Fruit fly (Drosophila melanogaster) whole organism, embryonic: ENCODE data around the gene BthD.

ENCODE experiments used
- Blimp-1 ChIP-seq: fragments of 200-800 bp; sonication (Bioruptor generic); optimal IDR thresholded peaks from 3 replicates; lab custom pipeline; 2018; ENCODE audit warnings: missing biosample characterization, missing genetic modification characterization, mild to moderate bottlenecking, moderate library complexity, missing genetic modification reagents
- CG10209 ChIP-seq: fragments of 200-800 bp; sonication (Bioruptor generic); optimal IDR thresholded peaks from 3 replicates; lab custom pipeline; 2017; ENCODE audit warnings: missing biosample characterization, mild to moderate bottlenecking, missing genetic modification characterization, missing genetic modification reagents
- CG10979 ChIP-seq: fragments of 200-800 bp; sonication (Bioruptor generic); optimal IDR thresholded peaks from 2 replicates; lab custom pipeline; 2018; ENCODE audit warnings: missing biosample characterization, mild to moderate bottlenecking, missing genetic modification characterization, moderate library complexity
- CG11247 ChIP-seq: fragments of 200-800 bp; sonication (Bioruptor generic); IDR thresholded peaks from 2 replicates; pipeline ENCODE4 v1.3.6; 2022; ENCODE audit warnings: missing biosample characterization, missing genetic modification characterization
- CG11456 ChIP-seq: fragments of 200-800 bp; sonication (Bioruptor generic); IDR thresholded peaks from 3 replicates; pipeline ENCODE4 v1.3.6; 2022; ENCODE audit warnings: missing biosample characterization, missing genetic modification characterization
- CG11504 ChIP-seq: fragments of 200-800 bp; sonication (Bioruptor generic); optimal IDR thresholded peaks from 3 replicates; lab custom pipeline; 2019; ENCODE audit warnings: missing biosample characterization, mild to moderate bottlenecking, missing genetic modification characterization, moderate library complexity
- CG11723 ChIP-seq: fragments of 200-800 bp; sonication (Bioruptor generic); optimal IDR thresholded peaks from 2 replicates; lab custom pipeline; 2017; ENCODE audit warnings: missing biosample characterization, mild to moderate bottlenecking, missing genetic modification characterization
- CG14050 ChIP-seq: fragments of 200-800 bp; sonication (Bioruptor generic); IDR thresholded peaks from 3 replicates; pipeline ENCODE4 v1.3.6; 2022; ENCODE audit warnings: missing biosample characterization, missing genetic modification characterization
- CG14667 ChIP-seq: fragments of 200-800 bp; sonication (Bioruptor generic); IDR thresholded peaks from 2 replicates; pipeline ENCODE4 v1.3.6; 2022; ENCODE audit warnings: missing biosample characterization, missing genetic modification characterization
- CG15601 ChIP-seq: fragments of 200-800 bp; sonication (Bioruptor generic); optimal IDR thresholded peaks from 3 replicates; lab custom pipeline; 2019; ENCODE audit warnings: missing biosample characterization, mild to moderate bottlenecking, missing genetic modification characterization, moderate library complexity
- CG17328 ChIP-seq: fragments of 200-800 bp; sonication (Bioruptor generic); IDR thresholded peaks from 2 replicates; pipeline ENCODE4 v1.3.6; 2022; ENCODE audit warnings: missing biosample characterization, missing genetic modification characterization
- CG17802 ChIP-seq: fragments of 200-800 bp; sonication (Bioruptor generic); optimal IDR thresholded peaks from 2 replicates; lab custom pipeline; 2018; ENCODE audit warnings: missing biosample characterization, mild to moderate bottlenecking, missing genetic modification characterization, moderate library complexity
- CG18599 ChIP-seq: fragments of 200-800 bp; sonication (Bioruptor generic); optimal IDR thresholded peaks from 3 replicates; lab custom pipeline; 2017; ENCODE audit warnings: missing biosample characterization, missing genetic modification characterization, mild to moderate bottlenecking, moderate library complexity, missing genetic modification reagents
- CG32772 ChIP-seq: fragments of 200-800 bp; sonication (Bioruptor generic); IDR thresholded peaks from 2 replicates; pipeline ENCODE4 v1.3.6; 2022; ENCODE audit warnings: missing biosample characterization, missing genetic modification characterization
- CG4730 ChIP-seq: fragments of 200-800 bp; sonication (Bioruptor generic); IDR thresholded peaks from 2 replicates; pipeline ENCODE4 v1.3.6; 2022; ENCODE audit warnings: missing biosample characterization, missing genetic modification characterization
- CG7556 ChIP-seq: fragments of 200-800 bp; sonication (Bioruptor generic); optimal IDR thresholded peaks from 2 replicates; lab custom pipeline; 2017; ENCODE audit warnings: missing biosample characterization, mild to moderate bottlenecking, missing genetic modification characterization
- Camta ChIP-seq: fragments of 200-800 bp; sonication (Bioruptor generic); optimal IDR thresholded peaks from 2 replicates; lab custom pipeline; 2016; ENCODE audit warnings: missing biosample characterization, missing genetic modification characterization
- D ChIP-seq, 2 experiments: fragments of 200-800 bp in 1 of 2; fragments of >200 bp in 1 of 2; sonication (Bioruptor generic) in 1 of 2; optimal IDR thresholded peaks; 2 replicates in 1 of 2; 3 replicates in 1 of 2; lab custom pipeline; 2017; ENCODE audit warnings: mild to moderate bottlenecking in 1 of 2, missing biosample characterization in 1 of 2, missing genetic modification characterization in 1 of 2, missing genetic modification reagents in 1 of 2
- Drgx ChIP-seq: fragments of 200-800 bp; sonication (Bioruptor generic); IDR thresholded peaks from 2 replicates; pipeline ENCODE4 v1.3.6; 2022; ENCODE audit warnings: missing biosample characterization, missing genetic modification characterization
- E2f2 ChIP-seq: fragments of 200-800 bp; sonication (Bioruptor generic); IDR thresholded peaks from 2 replicates; pipeline ENCODE4 v1.3.6; 2022; ENCODE audit warnings: missing biosample characterization, missing genetic modification characterization
- Hr51 ChIP-seq, 2 experiments: fragments of 200-800 bp; sonication (Bioruptor generic); optimal IDR thresholded peaks; 2 replicates in 1 of 2; 3 replicates in 1 of 2; lab custom pipeline; 2016 to 2018; ENCODE audit warnings: missing biosample characterization in 2 of 2, missing genetic modification characterization in 2 of 2, mild to moderate bottlenecking in 1 of 2, moderate library complexity in 1 of 2
- Max ChIP-seq: fragments of 200-800 bp; sonication (Bioruptor generic); optimal IDR thresholded peaks from 2 replicates; lab custom pipeline; 2016; ENCODE audit warnings: missing biosample characterization, mild to moderate bottlenecking, missing genetic modification characterization
- Med ChIP-seq: fragments of 200-800 bp; sonication (Bioruptor generic); peaks from one replicate; lab custom pipeline; 2016; ENCODE audit warnings: missing biosample characterization, missing genetic modification characterization, mild to moderate bottlenecking, inconsistent platforms, moderate library complexity
- Meics ChIP-seq: fragments of 200-800 bp; sonication (Bioruptor generic); optimal IDR thresholded peaks from 2 replicates; lab custom pipeline; 2017; ENCODE audit warnings: missing biosample characterization, mild to moderate bottlenecking, missing genetic modification characterization
- Pdp1 ChIP-seq, 2 experiments: fragments of 200-800 bp; sonication (Bioruptor generic); optimal IDR thresholded peaks; 3 replicates each; lab custom pipeline; 2016; ENCODE audit warnings: missing biosample characterization in 2 of 2, missing genetic modification characterization in 2 of 2, mild to moderate bottlenecking in 1 of 2, moderate library complexity in 1 of 2
- Poxn ChIP-seq: fragments of 200-800 bp; sonication (Bioruptor generic); IDR thresholded peaks from 2 replicates; pipeline ENCODE4 v1.3.6; 2022; ENCODE audit warnings: missing biosample characterization, missing genetic modification characterization
- Ptx1 ChIP-seq: fragments of 200-800 bp; sonication (Bioruptor generic); IDR thresholded peaks from 2 replicates; pipeline ENCODE4 v1.3.6; 2022; ENCODE audit warnings: missing biosample characterization, missing genetic modification characterization
- Trl ChIP-seq, 3 experiments: fragments of >200 bp in 2 of 3; fragments of 200-800 bp in 1 of 3; sonication (Bioruptor generic) in 1 of 3; optimal IDR thresholded peaks; 2 replicates in 1 of 3; 3 replicates in 2 of 3; lab custom pipeline; 2016 to 2017; ENCODE audit warnings: missing biosample characterization in 1 of 3, missing genetic modification characterization in 1 of 3
- Xrp1 ChIP-seq: fragments of 200-800 bp; sonication (Bioruptor generic); IDR thresholded peaks from 2 replicates; pipeline ENCODE4 v1.3.6; 2022; ENCODE audit warnings: missing biosample characterization, missing genetic modification characterization
- ap ChIP-seq: fragments of 200-800 bp; sonication (Bioruptor generic); IDR thresholded peaks from 2 replicates; pipeline ENCODE4 v1.3.6; 2022; ENCODE audit warnings: missing biosample characterization, missing genetic modification characterization
- ara ChIP-seq: fragments of 200-800 bp; sonication (Bioruptor generic); IDR thresholded peaks from 2 replicates; pipeline ENCODE4 v1.3.6; 2022; ENCODE audit warnings: missing biosample characterization, missing genetic modification characterization
- az2 ChIP-seq: fragments of 200-800 bp; sonication (Bioruptor generic); optimal IDR thresholded peaks from 3 replicates; lab custom pipeline; 2016; ENCODE audit warnings: missing biosample characterization, missing genetic modification characterization
- dmrt99B ChIP-seq: fragments of 200-800 bp; sonication (Bioruptor generic); optimal IDR thresholded peaks from 2 replicates; lab custom pipeline; 2018; ENCODE audit warnings: missing biosample characterization, mild to moderate bottlenecking, missing genetic modification characterization, moderate library complexity
- dpn ChIP-seq, 2 experiments: fragments of 200-800 bp; sonication (Bioruptor generic); optimal IDR thresholded peaks; 3 replicates each; lab custom pipeline; 2016; ENCODE audit warnings: missing biosample characterization in 2 of 2, missing genetic modification characterization in 2 of 2
- fd96Cb ChIP-seq: fragments of 200-800 bp; sonication (Bioruptor generic); optimal IDR thresholded peaks from 2 replicates; lab custom pipeline; 2018; ENCODE audit warnings: missing biosample characterization, mild to moderate bottlenecking, missing genetic modification characterization, moderate library complexity
- gem ChIP-seq: fragments of 200-800 bp; sonication (Bioruptor generic); optimal IDR thresholded peaks from 2 replicates; lab custom pipeline; 2019; ENCODE audit warnings: missing biosample characterization, mild to moderate bottlenecking, missing genetic modification characterization, moderate library complexity
- ham ChIP-seq: fragments of 200-800 bp; sonication (Bioruptor generic); IDR thresholded peaks from 2 replicates; pipeline ENCODE4 v1.3.6; 2022; ENCODE audit warnings: missing biosample characterization, missing genetic modification characterization
- ind ChIP-seq: fragments of 200-800 bp; sonication (Bioruptor generic); optimal IDR thresholded peaks from 3 replicates; lab custom pipeline; 2016; ENCODE audit warnings: missing biosample characterization, missing genetic modification characterization
- knrl ChIP-seq: fragments of 200-800 bp; sonication (Bioruptor generic); IDR thresholded peaks from 3 replicates; pipeline ENCODE4 v1.3.6; 2022; ENCODE audit warnings: missing biosample characterization, missing genetic modification characterization; ENCODE audit not compliant: partially characterized antibody
- mam ChIP-seq: fragments of 200-800 bp; sonication (Bioruptor generic); optimal IDR thresholded peaks from 3 replicates; lab custom pipeline; 2016; ENCODE audit warnings: missing biosample characterization, missing genetic modification characterization
- otp ChIP-seq: fragments of 200-800 bp; sonication (Bioruptor generic); IDR thresholded peaks from 3 replicates; pipeline ENCODE4, ENCODE4 v1.3.6; 2022; ENCODE audit warnings: missing biosample characterization, missing genetic modification characterization
- psq ChIP-seq: fragments of 200-800 bp; sonication (Bioruptor generic); optimal IDR thresholded peaks from 2 replicates; lab custom pipeline; 2017; ENCODE audit warnings: missing biosample characterization, missing genetic modification characterization
- sens ChIP-seq: fragments of 200-800 bp; sonication (Bioruptor generic); peaks from one replicate; lab custom pipeline; 2016; ENCODE audit warnings: missing biosample characterization, missing genetic modification characterization
- sob ChIP-seq: fragments of 200-800 bp; sonication (Bioruptor generic); IDR thresholded peaks from 2 replicates; pipeline ENCODE4 v1.3.6; 2022; ENCODE audit warnings: missing biosample characterization, missing genetic modification characterization
- stc ChIP-seq: fragments of 200-800 bp; sonication (Bioruptor generic); IDR thresholded peaks from 2 replicates; pipeline ENCODE4 v1.3.6; 2022; ENCODE audit warnings: missing biosample characterization, missing genetic modification characterization
- tio ChIP-seq: fragments of 200-800 bp; sonication (Bioruptor generic); optimal IDR thresholded peaks from 2 replicates; lab custom pipeline; 2017; ENCODE audit warnings: missing biosample characterization, missing genetic modification characterization, inconsistent platforms
- unpg ChIP-seq: fragments of 200-800 bp; sonication (Bioruptor generic); optimal IDR thresholded peaks from 3 replicates; lab custom pipeline; 2018; ENCODE audit warnings: missing biosample characterization, mild to moderate bottlenecking, missing genetic modification characterization, moderate library complexity
- zfh1 ChIP-seq: fragments of 200-800 bp; sonication (Bioruptor generic); IDR thresholded peaks from 3 replicates; pipeline ENCODE4 v1.3.6; 2022; ENCODE audit warnings: missing biosample characterization, missing genetic modification characterization
- zfh2 ChIP-seq: fragments of 200-800 bp; sonication (Bioruptor generic); optimal IDR thresholded peaks from 2 replicates; lab custom pipeline; 2016; ENCODE audit warnings: missing biosample characterization, missing genetic modification characterization

Gene BthD

dm6 chrX:13568127-13568526 lies 43.8 kb upstream of the BthD start (continued):
- 0 out of 2 replicates have a peak, but pooled peaks have one; percentile 48 for TF ChIP-seq sob (GFP tag; lab: Robert Waterston, UW)
- no peak for TF ChIP-seq Camta (GFP tag; lab: Kevin White, UChicago)
- peak; percentile 18; the same call in 1 of the 2 replicates for TF ChIP-seq CG11247 (GFP tag; lab: Robert Waterston, UW)
- peak in 1 of 2 experiments; percentile 38 for TF ChIP-seq Hr51 (GFP tag; optimal IDR thresholded peaks at IDR 0.05; lab: Kevin White, UChicago)
- TF ChIP-seq zfh2 (GFP tag; lab: Kevin White, UChicago) = peak; percentile 4
- TF ChIP-seq CG17328 (GFP tag; lab: Robert Waterston, UW) = peak; percentile 41; the same call in 1 of the 2 replicates
- no peak for TF ChIP-seq psq (GFP tag; lab: Kevin White, UChicago)
- no peak for TF ChIP-seq CG11723
- TF ChIP-seq knrl (GFP tag; lab: Robert Waterston, UW) = no peak
- TF ChIP-seq CG18599 (GFP tag; lab: Kevin White, UChicago) = peak; percentile 25
- TF ChIP-seq az2 (GFP tag; lab: Kevin White, UChicago) = peak; percentile 14
- peak; percentile 10 for TF ChIP-seq Meics (GFP tag; lab: Kevin White, UChicago)
- TF ChIP-seq ham (GFP tag; lab: Robert Waterston, UW) = no peak
- TF ChIP-seq CG10209 = peak; percentile 1
- TF ChIP-seq D (optimal IDR thresholded peaks at IDR 0.05; lab: Kevin White, UChicago) = no peak
- no peak for TF ChIP-seq D (GFP tag; optimal IDR thresholded peaks at IDR 0.05; lab: Kevin White, UChicago)
- TF ChIP-seq Pdp1 (GFP tag; optimal IDR thresholded peaks at IDR 0.05; lab: Kevin White, UChicago) = peak in 1 of 2 experiments; percentile 10
- TF ChIP-seq Max = no peak
- no peak for TF ChIP-seq Trl (optimal IDR thresholded peaks at IDR 0.05; lab: Kevin White, UChicago)
- no peak for TF ChIP-seq Trl (GFP tag; optimal IDR thresholded peaks at IDR 0.05; lab: Kevin White, UChicago)
- peak; percentile 35 for TF ChIP-seq ind (GFP tag; lab: Kevin White, UChicago)
- peak; percentile 82 for TF ChIP-seq Med (GFP tag; lab: Kevin White, UChicago)
- TF ChIP-seq Poxn (GFP tag; lab: Robert Waterston, UW) = no peak
- TF ChIP-seq ara (GFP tag; lab: Robert Waterston, UW) = no peak
- TF ChIP-seq Xrp1 (GFP tag; lab: Robert Waterston, UW) = peak; percentile 46; the same call in 1 of the 2 replicates
- TF ChIP-seq CG11456 = peak; percentile 35; the same call in 1 of the 3 replicates
- peak; percentile 25 for TF ChIP-seq unpg (GFP tag; lab: Kevin White, UChicago)
- TF ChIP-seq gem (tag; lab: Kevin White, UChicago) = peak; percentile 46
- peak; percentile 47 for TF ChIP-seq dmrt99B (tag; lab: Kevin White, UChicago)
- TF ChIP-seq Drgx (GFP tag; lab: Robert Waterston, UW) = peak; percentile 36; the same call in 1 of the 2 replicates
- peak; percentile 19 for TF ChIP-seq CG10979
- 0 out of 2 replicates have a peak, but pooled peaks have one; percentile 19 for TF ChIP-seq ap (GFP tag; lab: Robert Waterston, UW)
- 0 out of 2 replicates have a peak, but pooled peaks have one; percentile 24 for TF ChIP-seq CG32772 (GFP tag; lab: Robert Waterston, UW)
- TF ChIP-seq CG15601 (tag; lab: Kevin White, UChicago) = no peak
- peak; percentile 50; the same call in 1 of the 3 replicates for TF ChIP-seq zfh1 (GFP tag; lab: Robert Waterston, UW)
- no peak for TF ChIP-seq CG7556 (GFP tag; lab: Kevin White, UChicago)
- TF ChIP-seq fd96Cb (tag; lab: Kevin White, UChicago) = peak; percentile 18
- TF ChIP-seq stc = no peak; the same call in 1 of the 2 replicates
- no peak for TF ChIP-seq CG17802 (tag; lab: Kevin White, UChicago)
- peak; percentile 25; the same call in 1 of the 2 replicates for TF ChIP-seq CG14667 (GFP tag; lab: Robert Waterston, UW)
- 0 out of 3 replicates have a peak, but pooled peaks have one; percentile 17 for TF ChIP-seq otp
- peak in 1 of 2 experiments; percentile 3 for TF ChIP-seq dpn (GFP tag; optimal IDR thresholded peaks at IDR 0.05; lab: Kevin White, UChicago)
- peak; percentile 36 for TF ChIP-seq mam (GFP tag; lab: Kevin White, UChicago)
- TF ChIP-seq CG14050 (GFP tag; lab: Robert Waterston, UW) = peak; percentile 17; the same call in 1 of the 3 replicates
- no peak for TF ChIP-seq tio (GFP tag; lab: Kevin White, UChicago)
- peak; percentile 70 for TF ChIP-seq sens (GFP tag; lab: Kevin White, UChicago)
- TF ChIP-seq Ptx1 (GFP tag; lab: Robert Waterston, UW) = peak; percentile 32; the same call in 1 of the 2 replicates
- TF ChIP-seq CG4730 = peak; percentile 46; the same call in 1 of the 2 replicates
- TF ChIP-seq Blimp-1 = peak; percentile 34
- TF ChIP-seq CG11504 (tag; lab: Kevin White, UChicago) = peak; percentile 59
- no peak for TF ChIP-seq E2f2
